Worm (Caenorhabditis elegans) whole organism, L4 larva: ENCODE data around the gene dlc-4.

Experiments
- F37D6.2 ChIP-seq: sonication (generic microtip); optimal IDR thresholded peaks from 2 replicates; lab custom pipeline; 2016; ENCODE audit warnings: mild to moderate bottlenecking, missing genetic modification characterization, missing compliant biosample characterization
- T20F7.1 ChIP-seq: fragments of 200-800 bp; sonication (Bioruptor generic); optimal IDR thresholded peaks from 2 replicates; lab custom pipeline; 2018; ENCODE audit warnings: mild to moderate bottlenecking, missing genetic modification characterization, missing compliant biosample characterization
- T26A8.4 ChIP-seq: fragments of 200-800 bp; sonication (Bioruptor generic); IDR thresholded peaks from 2 replicates; pipeline ENCODE4 v1.3.6; 2022; ENCODE audit warnings: missing genetic modification characterization, missing compliant biosample characterization
- Y105C5A.15 ChIP-seq: fragments of 200-800 bp; sonication (Bioruptor generic); IDR thresholded peaks from 2 replicates; pipeline ENCODE4 v1.3.6; 2022; ENCODE audit warnings: missing genetic modification characterization, missing compliant biosample characterization
- Y75B8A.6 ChIP-seq: fragments of 200-800 bp; sonication (Bioruptor generic); IDR thresholded peaks from 2 replicates; pipeline ENCODE4 v1.3.6; 2022; ENCODE audit warnings: missing genetic modification reagents, missing genetic modification characterization, missing compliant biosample characterization
- ZK337.2 ChIP-seq: fragments of 200-800 bp; sonication (Bioruptor generic); IDR thresholded peaks from 2 replicates; pipeline ENCODE4 v1.3.6; 2022; ENCODE audit warnings: missing genetic modification reagents, missing genetic modification characterization, missing compliant biosample characterization
- ZK546.5 ChIP-seq, 2 experiments: sonication (generic microtip); optimal IDR thresholded peaks; 2 replicates each; lab custom pipeline; 2017; ENCODE audit warnings: missing biosample characterization in 2 of 2, missing genetic modification characterization in 2 of 2
- aha-1 ChIP-seq: fragments of 150-350 bp; peaks from one replicate; lab custom pipeline; 2014; ENCODE audit warnings: missing biosample characterization, missing genetic modification characterization
- aly-2 ChIP-seq: sonication (generic microtip); optimal IDR thresholded peaks from 2 replicates; lab custom pipeline; 2018; ENCODE audit warnings: missing biosample characterization, missing genetic modification characterization
- ama-1 ChIP-seq: fragments of 150-350 bp; optimal IDR thresholded peaks from 2 replicates; lab custom pipeline; 2014; ENCODE audit warnings: inconsistent platforms, mixed read lengths
- arid-1 ChIP-seq: fragments of 200-800 bp; sonication (Bioruptor generic); conservative IDR thresholded peaks from 2 replicates; pipeline ENCODE4 v1.3.6; 2022; ENCODE audit warnings: missing genetic modification reagents, missing genetic modification characterization, missing compliant biosample characterization
- ceh-20 ChIP-seq: fragments of 200-800 bp; sonication (Bioruptor generic); IDR thresholded peaks from 2 replicates; pipeline ENCODE4 v1.3.6; 2022; ENCODE audit warnings: missing genetic modification reagents, missing genetic modification characterization, missing compliant biosample characterization
- ceh-28 ChIP-seq: fragments of 150-350 bp; optimal IDR thresholded peaks from 2 replicates; lab custom pipeline; 2014; ENCODE audit warnings: missing biosample characterization, missing genetic modification reagents, missing genetic modification characterization
- ceh-44 ChIP-seq: fragments of 200-800 bp; sonication (Bioruptor generic); IDR thresholded peaks from 2 replicates; pipeline ENCODE4 v1.3.6; 2022; ENCODE audit warnings: missing genetic modification reagents, missing genetic modification characterization, missing compliant biosample characterization
- ctbp-1 ChIP-seq: fragments of 200-800 bp; sonication (Bioruptor generic); IDR thresholded peaks from 2 replicates; pipeline ENCODE4 v1.3.6; 2022; ENCODE audit warnings: missing genetic modification reagents, missing genetic modification characterization, missing compliant biosample characterization
- daf-19 ChIP-seq: fragments of 200-800 bp; sonication (Bioruptor generic); conservative IDR thresholded peaks from 2 replicates; pipeline ENCODE4 v1.3.6; 2022; ENCODE audit warnings: missing genetic modification characterization, missing compliant biosample characterization
- dmd-8 ChIP-seq: fragments of 200-800 bp; sonication (Bioruptor generic); IDR thresholded peaks from 2 replicates; pipeline ENCODE4 v1.3.6; 2022; ENCODE audit warnings: missing genetic modification characterization, missing compliant biosample characterization
- dmd-9 ChIP-seq: fragments of 200-800 bp; sonication (Bioruptor generic); IDR thresholded peaks from 2 replicates; pipeline ENCODE4 v1.3.6; 2022; ENCODE audit warnings: missing genetic modification reagents, missing genetic modification characterization, missing compliant biosample characterization
- dve-1 ChIP-seq: sonication (generic microtip); optimal IDR thresholded peaks from 2 replicates; lab custom pipeline; 2017; ENCODE audit warnings: antibody characterized with exemption, mild to moderate bottlenecking, missing genetic modification characterization, missing compliant biosample characterization; ENCODE audit not compliant: insufficient read depth
- egl-27 ChIP-seq: sonication (generic microtip); optimal IDR thresholded peaks from 3 replicates; lab custom pipeline; 2017; ENCODE audit warnings: missing biosample characterization, missing genetic modification reagents, missing genetic modification characterization
- hif-1 ChIP-seq, 2 experiments: sonication (generic microtip); optimal IDR thresholded peaks; 2 replicates each; lab custom pipeline; 2016 to 2017; ENCODE audit warnings: missing compliant biosample characterization in 2 of 2, missing genetic modification characterization in 2 of 2, missing genetic modification reagents in 2 of 2, missing genotype in 2 of 2, mild to moderate bottlenecking in 1 of 2
- hlh-11 ChIP-seq: fragments of 200-800 bp; sonication (Bioruptor generic); optimal IDR thresholded peaks from 2 replicates; lab custom pipeline; 2018; ENCODE audit warnings: mild to moderate bottlenecking, missing genetic modification characterization, missing compliant biosample characterization
- hlh-30 ChIP-seq: sonication (generic microtip); optimal IDR thresholded peaks from 2 replicates; lab custom pipeline; 2017; ENCODE audit warnings: antibody characterized with exemption, mild to moderate bottlenecking, missing genetic modification characterization, missing compliant biosample characterization; ENCODE audit not compliant: insufficient read depth
- hmg-1.1 ChIP-seq: fragments of 200-800 bp; sonication (Bioruptor generic); IDR thresholded peaks from 2 replicates; pipeline ENCODE4 v1.3.6; 2022; ENCODE audit warnings: missing genetic modification reagents, missing genetic modification characterization, missing compliant biosample characterization
- lin-13 ChIP-seq: fragments of 150-350 bp; optimal IDR thresholded peaks from 2 replicates; lab custom pipeline; 2014; ENCODE audit warnings: missing biosample characterization, missing genetic modification reagents, missing genetic modification characterization
- lin-29 ChIP-seq: fragments of 200-800 bp; sonication (Bioruptor generic); IDR thresholded peaks from 2 replicates; pipeline ENCODE4 v1.3.6; 2022; ENCODE audit warnings: missing genetic modification reagents, missing genetic modification characterization, missing compliant biosample characterization
- mep-1 ChIP-seq: fragments of 150-350 bp; sonication (generic microtip); optimal IDR thresholded peaks from 3 replicates; lab custom pipeline; 2014; ENCODE audit warnings: missing biosample characterization, missing genetic modification characterization
- mxl-3 ChIP-seq: fragments of 200-800 bp; sonication (Bioruptor generic); optimal IDR thresholded peaks from 2 replicates; lab custom pipeline; 2018; ENCODE audit warnings: mild to moderate bottlenecking, missing genetic modification characterization, missing compliant biosample characterization
- nhr-102 ChIP-seq: sonication (generic microtip); optimal IDR thresholded peaks from 2 replicates; lab custom pipeline; 2016; ENCODE audit warnings: mild to moderate bottlenecking, missing genetic modification characterization, moderate library complexity, missing compliant biosample characterization
- nhr-111 ChIP-seq: fragments of 200-800 bp; sonication (Bioruptor generic); optimal IDR thresholded peaks from 2 replicates; lab custom pipeline; 2018; ENCODE audit warnings: mild to moderate bottlenecking, missing genetic modification characterization, missing compliant biosample characterization
- nhr-42 ChIP-seq: fragments of 200-800 bp; sonication (Bioruptor generic); IDR thresholded peaks from 2 replicates; pipeline ENCODE4 v1.3.6; 2022; ENCODE audit warnings: missing genetic modification characterization, missing compliant biosample characterization
- nhr-48 ChIP-seq: sonication (generic microtip); optimal IDR thresholded peaks from 2 replicates; lab custom pipeline; 2016; ENCODE audit warnings: mild to moderate bottlenecking, missing genetic modification characterization, missing compliant biosample characterization
- pha-4 ChIP-seq, 2 experiments: fragments of 150-350 bp in 1 of 2; fragments of 200-800 bp in 1 of 2; sonication (Bioruptor generic) in 1 of 2; IDR thresholded peaks in 1 of 2; optimal IDR thresholded peaks in 1 of 2; 2 replicates each; pipeline versions ENCODE4 v1.3.6 to Lab custom; 2014 to 2022; ENCODE audit warnings: missing genetic modification characterization in 2 of 2, missing genetic modification reagents in 2 of 2, missing biosample characterization in 1 of 2, missing compliant biosample characterization in 1 of 2
- php-3 ChIP-seq: fragments of 200-800 bp; sonication (Bioruptor generic); IDR thresholded peaks from 2 replicates; pipeline ENCODE4 v1.3.6; 2022; ENCODE audit warnings: missing genetic modification reagents, missing genetic modification characterization, missing compliant biosample characterization
- pqm-1 ChIP-seq: sonication (generic microtip); optimal IDR thresholded peaks from 2 replicates; lab custom pipeline; 2017; ENCODE audit warnings: missing biosample characterization, missing genetic modification characterization
- saeg-2 ChIP-seq: fragments of 200-800 bp; sonication (Bioruptor generic); IDR thresholded peaks from 2 replicates; pipeline ENCODE4 v1.3.6; 2022; ENCODE audit warnings: missing genetic modification reagents, missing genetic modification characterization, missing compliant biosample characterization
- sdz-12 ChIP-seq: fragments of 200-800 bp; sonication (Bioruptor generic); optimal IDR thresholded peaks from 2 replicates; lab custom pipeline; 2018; ENCODE audit warnings: mild to moderate bottlenecking, missing genetic modification characterization, missing compliant biosample characterization
- set-16 ChIP-seq: fragments of 200-800 bp; sonication (Bioruptor generic); IDR thresholded peaks from 2 replicates; pipeline ENCODE4 v1.3.6; 2022; ENCODE audit warnings: missing genetic modification reagents, missing genetic modification characterization, missing compliant biosample characterization
- skn-1 ChIP-seq: fragments of 150-350 bp; optimal IDR thresholded peaks from 2 replicates; lab custom pipeline; 2014; ENCODE audit warnings: missing biosample characterization, missing genetic modification characterization
- snpc-1.2 ChIP-seq: fragments of 200-800 bp; sonication (Bioruptor generic); IDR thresholded peaks from 2 replicates; pipeline ENCODE4 v1.3.6; 2022; ENCODE audit warnings: missing genetic modification reagents, missing genetic modification characterization, missing compliant biosample characterization
- spr-1 ChIP-seq: sonication (generic microtip); optimal IDR thresholded peaks from 2 replicates; lab custom pipeline; 2016; ENCODE audit warnings: mild to moderate bottlenecking, missing genetic modification characterization, missing compliant biosample characterization
- tag-97 ChIP-seq: fragments of 200-800 bp; sonication (Bioruptor generic); IDR thresholded peaks from 2 replicates; pipeline ENCODE4 v1.3.6; 2022; ENCODE audit warnings: missing genetic modification characterization, missing compliant biosample characterization
- unc-130 ChIP-seq: sonication (generic microtip); optimal IDR thresholded peaks from 2 replicates; lab custom pipeline; 2016; ENCODE audit warnings: missing genetic modification reagents, missing genetic modification characterization, missing compliant biosample characterization
- unc-39 ChIP-seq: sonication (generic microtip); optimal IDR thresholded peaks from 2 replicates; lab custom pipeline; 2017; ENCODE audit warnings: missing biosample characterization, missing genetic modification characterization
- unc-62 ChIP-seq, 3 experiments: fragments of 150-350 bp in 1 of 3; sonication (generic microtip); optimal IDR thresholded peaks in 2 of 3; peaks in 1 of 3; 1 replicate in 1 of 3; 2 replicates in 2 of 3; lab custom pipeline; 2014 to 2017; ENCODE audit warnings: missing biosample characterization in 3 of 3, missing genetic modification characterization in 3 of 3, missing genetic modification reagents in 3 of 3, missing genotype in 1 of 3
- vab-7 ChIP-seq: fragments of 200-800 bp; sonication (Bioruptor generic); IDR thresholded peaks from 2 replicates; pipeline ENCODE4 v1.3.6; 2022; ENCODE audit warnings: missing genetic modification reagents, missing genetic modification characterization, missing compliant biosample characterization
- zfp-2 ChIP-seq: sonication (generic microtip); optimal IDR thresholded peaks from 2 replicates; lab custom pipeline; 2016; ENCODE audit warnings: mild to moderate bottlenecking, missing genetic modification characterization, missing compliant biosample characterization
- zfp-3 ChIP-seq: fragments of 200-800 bp; sonication (Bioruptor generic); conservative IDR thresholded peaks from 2 replicates; pipeline ENCODE4 v1.3.6; 2022; ENCODE audit warnings: missing genetic modification reagents, missing genetic modification characterization, missing compliant biosample characterization
- zip-11 ChIP-seq: fragments of 200-800 bp; sonication (Bioruptor generic); IDR thresholded peaks from 2 replicates; pipeline ENCODE4 v1.3.6; 2022; ENCODE audit warnings: missing genetic modification characterization, missing compliant biosample characterization
- ztf-7 ChIP-seq: fragments of 150-350 bp; optimal IDR thresholded peaks from 2 replicates; lab custom pipeline; 2014; ENCODE audit warnings: missing biosample characterization, missing genetic modification characterization

The dlc-4 gene

ce11 chrIV:16482790-16483189, 39.7 kb downstream of the dlc-4 start:
- no peak for TF ChIP-seq zip-11 (GFP tag; lab: Robert Waterston, UW)
- TF ChIP-seq saeg-2 (GFP tag; lab: Robert Waterston, UW): no peak
- no peak for TF ChIP-seq ZK337.2 (GFP tag; lab: Robert Waterston, UW)
- TF ChIP-seq zfp-2 (tag; lab: Kevin White, UChicago): no peak
- TF ChIP-seq mxl-3: no peak
- no peak for TF ChIP-seq Y75B8A.6 (GFP tag; lab: Robert Waterston, UW)
- TF ChIP-seq spr-1 (tag; lab: Kevin White, UChicago): no peak
- peak; percentile 22 for TF ChIP-seq dve-1
- TF ChIP-seq T20F7.1 (GFP tag; lab: Kevin White, UChicago): no peak
- TF ChIP-seq snpc-1.2 (GFP tag; lab: Robert Waterston, UW): peak; percentile 16
- TF ChIP-seq dmd-9 (GFP tag; lab: Robert Waterston, UW): no peak
- TF ChIP-seq ceh-44 (GFP tag; lab: Robert Waterston, UW): no peak
- peak; percentile 36; the same call in 1 of the 2 replicates for TF ChIP-seq Y105C5A.15
- TF ChIP-seq skn-1 (tag; lab: Kevin White, UChicago): no peak
- no peak for TF ChIP-seq lin-29
- no peak for TF ChIP-seq daf-19 (GFP tag; lab: Robert Waterston, UW)
- no peak for TF ChIP-seq unc-39 (tag; lab: Kevin White, UChicago)
- TF ChIP-seq unc-130: no peak
- TF ChIP-seq egl-27 (tag; lab: Kevin White, UChicago): no peak
- peak; percentile 52 for TF ChIP-seq pha-4 (GFP tag; IDR thresholded peaks at IDR 0.05; lab: Robert Waterston, UW)
- no peak for TF ChIP-seq pha-4 (tag; optimal IDR thresholded peaks at IDR 0.05; lab: Kevin White, UChicago)
- TF ChIP-seq tag-97 (GFP tag; lab: Robert Waterston, UW): no peak
- peak; percentile 30 for TF ChIP-seq mep-1 (tag; lab: Kevin White, UChicago)
- peak in 1 of 2 experiments; percentile 60 for TF ChIP-seq hif-1 (tag; optimal IDR thresholded peaks at IDR 0.05; lab: Kevin White, UChicago)
- peak in 1 of 2 experiments; percentile 20 for TF ChIP-seq unc-62 (GFP tag; optimal IDR thresholded peaks at IDR 0.05 in 1 of 2; lab: Kevin White, UChicago)
- TF ChIP-seq unc-62 (tag; optimal IDR thresholded peaks at IDR 0.05; lab: Kevin White, UChicago): no peak
- no peak for TF ChIP-seq nhr-42 (GFP tag; lab: Robert Waterston, UW)
- TF ChIP-seq lin-13: no peak
- 0 out of 2 replicates have a peak, but pooled peaks have one; percentile 11 for TF ChIP-seq T26A8.4 (GFP tag; lab: Robert Waterston, UW)
- TF ChIP-seq aly-2 (tag; lab: Kevin White, UChicago): no peak
- no peak for TF ChIP-seq pqm-1 (tag; lab: Kevin White, UChicago)
- TF ChIP-seq ZK546.5 (tag; optimal IDR thresholded peaks at IDR 0.05; lab: Kevin White, UChicago): peak in 1 of 2 experiments; percentile 28
- TF ChIP-seq hlh-11: no peak
- TF ChIP-seq dmd-8 (GFP tag; lab: Robert Waterston, UW): 0 out of 2 replicates have a peak, but pooled peaks have one; percentile 28
- no peak for TF ChIP-seq ztf-7 (tag; lab: Kevin White, UChicago)
- no peak for TF ChIP-seq vab-7 (GFP tag; lab: Robert Waterston, UW)
- TF ChIP-seq nhr-111 (GFP tag; lab: Kevin White, UChicago): no peak
- peak; percentile 58; the same call in 1 of the 2 replicates for TF ChIP-seq php-3 (GFP tag; lab: Robert Waterston, UW)
- no peak for TF ChIP-seq ctbp-1 (GFP tag; lab: Robert Waterston, UW)
- peak; percentile 58 for TF ChIP-seq ama-1 (lab: Kevin White, UChicago)
- 0 out of 2 replicates have a peak, but pooled peaks have one; percentile 32 for TF ChIP-seq zfp-3
- TF ChIP-seq F37D6.2: no peak
- no peak for TF ChIP-seq nhr-48 (tag; lab: Kevin White, UChicago)
- TF ChIP-seq ceh-28 (tag; lab: Kevin White, UChicago): peak; percentile 58
- no peak for TF ChIP-seq hmg-1.1 (GFP tag; lab: Robert Waterston, UW)
- TF ChIP-seq set-16 (GFP tag; lab: Robert Waterston, UW): no peak
- TF ChIP-seq aha-1 (tag; lab: Kevin White, UChicago): peak; percentile 0
- TF ChIP-seq ceh-20: no peak
- TF ChIP-seq arid-1 (GFP tag; lab: Robert Waterston, UW): no peak; the same call in 1 of the 2 replicates
- TF ChIP-seq nhr-102 (tag; lab: Kevin White, UChicago): no peak
- no peak for TF ChIP-seq sdz-12 (GFP tag; lab: Kevin White, UChicago)
- no peak for TF ChIP-seq hlh-30 (tag; lab: Kevin White, UChicago)
